Worm (Caenorhabditis elegans): ENCODE results near the gene F54B11.11.

ce11 chrX:13583895-13584344 lies 5.3 kb downstream of the F54B11.11 start:
- TF ChIP-seq ztf-29 (GFP tag; IDR thresholded peaks at IDR 0.05) (no peak), ztf-23 (GFP tag; IDR thresholded peaks at IDR 0.05) (no peak)

Data from whole organism, midembryonic.